Worm (Caenorhabditis elegans) whole organism, L1 larva: ENCODE results near the gene egl-4.

Experiments used
- C16A3.4 ChIP-seq: fragments of 150-350 bp; optimal IDR thresholded peaks from 2 replicates; lab custom pipeline; 2014; ENCODE audit warnings: missing biosample characterization, missing genetic modification characterization
- hlh-4 ChIP-seq: sonication (generic microtip); optimal IDR thresholded peaks from 2 replicates; lab custom pipeline; 2016; ENCODE audit warnings: mild to moderate bottlenecking, missing genetic modification characterization, missing compliant biosample characterization
- jun-1 ChIP-seq: fragments of 150-350 bp; optimal IDR thresholded peaks from 2 replicates; lab custom pipeline; 2014; ENCODE audit warnings: missing biosample characterization, missing genetic modification reagents, missing genetic modification characterization
- mep-1 ChIP-seq: fragments of 150-350 bp; optimal IDR thresholded peaks from 2 replicates; lab custom pipeline; 2014; ENCODE audit warnings: missing biosample characterization, missing genetic modification characterization
- nhr-90 ChIP-seq: sonication (generic microtip); optimal IDR thresholded peaks from 2 replicates; lab custom pipeline; 2016; ENCODE audit warnings: mild to moderate bottlenecking, missing genetic modification characterization, missing compliant biosample characterization; ENCODE audit not compliant: poor library complexity
- skn-1 ChIP-seq: fragments of 150-350 bp; optimal IDR thresholded peaks from 2 replicates; lab custom pipeline; 2014; ENCODE audit warnings: missing biosample characterization, missing genetic modification characterization
- sox-4 ChIP-seq: sonication (generic microtip); optimal IDR thresholded peaks from 2 replicates; lab custom pipeline; 2016; ENCODE audit warnings: missing genetic modification characterization, missing compliant biosample characterization
- unc-62 ChIP-seq: fragments of 150-350 bp; optimal IDR thresholded peaks from 2 replicates; lab custom pipeline; 2014; ENCODE audit warnings: missing biosample characterization, missing genetic modification reagents, missing genetic modification characterization
- zag-1 ChIP-seq: fragments of 150-350 bp; optimal IDR thresholded peaks from 2 replicates; lab custom pipeline; 2014; ENCODE audit warnings: missing biosample characterization, missing genetic modification characterization

DNA sequence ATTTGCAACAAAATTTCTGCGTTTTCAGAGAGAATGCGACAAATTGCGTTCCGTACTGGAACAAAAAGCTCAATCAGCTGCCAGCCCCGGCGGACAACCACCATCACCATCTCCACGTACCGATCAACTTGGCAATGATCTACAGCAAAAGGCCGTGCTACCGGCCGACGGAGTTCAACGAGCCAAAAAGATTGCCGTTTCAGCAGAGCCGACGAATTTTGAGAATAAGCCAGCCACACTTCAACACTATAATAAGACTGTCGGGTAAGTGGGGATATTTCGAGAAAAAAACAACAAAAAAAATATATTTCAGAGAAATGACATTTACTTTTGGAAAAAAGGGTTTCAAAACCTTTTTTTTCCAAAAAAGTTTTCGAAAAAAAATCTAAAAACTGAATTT is 14.8 kb downstream of the egl-4 start:
- TF ChIP-seq zag-1 (no peak), skn-1 (tag; lab: Kevin White, UChicago) (no peak), jun-1 (tag; lab: Kevin White, UChicago) (no peak), unc-62 (no peak), nhr-90 (tag; lab: Kevin White, UChicago) (no peak), C16A3.4 (tag; lab: Kevin White, UChicago) (no peak), mep-1 (tag; lab: Kevin White, UChicago) (no peak), hlh-4 (tag; lab: Kevin White, UChicago) (no peak), sox-4 (no peak)
